Fruit fly (Drosophila melanogaster): ENCODE measurements around the gene Ets21C.

Ets21C gene

dm6 chr2L:512028-512427 is 40.7 kb downstream of the Ets21C start (continued):
- TF ChIP-seq CG15269 (tag; optimal IDR thresholded peaks at IDR 0.05): peak; percentile 69
- TF ChIP-seq lola (GFP tag; optimal IDR thresholded peaks at IDR 0.05): peak in 1 of 3 experiments; percentile 51
- peak; percentile 26 for TF ChIP-seq Nf-YB (GFP tag; optimal IDR thresholded peaks at IDR 0.05)
- TF ChIP-seq CG6689 (GFP tag; IDR thresholded peaks at IDR 0.05): peak; percentile 36; the same call in 1 of the 2 replicates
- peak; percentile 19 for TF ChIP-seq CG14710 (tag; optimal IDR thresholded peaks at IDR 0.05)
- peak; percentile 55 for TF ChIP-seq lbe (GFP tag; optimal IDR thresholded peaks at IDR 0.05)
- TF ChIP-seq mam (GFP tag; optimal IDR thresholded peaks at IDR 0.05): peak; percentile 30
- TF ChIP-seq bsh (GFP tag; optimal IDR thresholded peaks at IDR 0.05): peak in 1 of 2 experiments; percentile 81
- TF ChIP-seq Xrp1 (GFP tag; IDR thresholded peaks at IDR 0.05): peak; percentile 68
- no peak for TF ChIP-seq sr (GFP tag; IDR thresholded peaks at IDR 0.05)
- TF ChIP-seq Meics (GFP tag; optimal IDR thresholded peaks at IDR 0.05): peak; percentile 15
- TF ChIP-seq CG4820 (GFP tag; optimal IDR thresholded peaks at IDR 0.05): peak; percentile 48
- TF ChIP-seq CG10147 (GFP tag; optimal IDR thresholded peaks at IDR 0.05): peak; percentile 36
- TF ChIP-seq CG16815 (GFP tag; optimal IDR thresholded peaks at IDR 0.05): peak; percentile 38
- TF ChIP-seq CG8765 (GFP tag; IDR thresholded peaks at IDR 0.05): peak; percentile 20; the same call in 1 of the 2 replicates
- peak; percentile 4 for TF ChIP-seq fd96Cb (tag; optimal IDR thresholded peaks at IDR 0.05)
- peak; percentile 52 for TF ChIP-seq CG13775 (GFP tag; optimal IDR thresholded peaks at IDR 0.05)
- no peak for TF ChIP-seq da (GFP tag; optimal IDR thresholded peaks at IDR 0.05)
- no peak for TF ChIP-seq scrt (GFP tag; optimal IDR thresholded peaks at IDR 0.05)
- TF ChIP-seq Drgx (GFP tag; IDR thresholded peaks at IDR 0.05): no peak
- peak; percentile 50 for TF ChIP-seq CG9932 (GFP tag; IDR thresholded peaks at IDR 0.05)
- peak; percentile 52 for TF ChIP-seq CG2678 (tag; optimal IDR thresholded peaks at IDR 0.05)
- TF ChIP-seq CG12391 (tag; optimal IDR thresholded peaks at IDR 0.05): peak; percentile 74
- no peak for TF ChIP-seq br (optimal IDR thresholded peaks at IDR 0.05)
- peak; percentile 1 for TF ChIP-seq CG18764 (GFP tag; optimal IDR thresholded peaks at IDR 0.05)
- TF ChIP-seq jing (GFP tag; optimal IDR thresholded peaks at IDR 0.05): peak; percentile 69
- peak; percentile 44; the same call in 1 of the 3 replicates for TF ChIP-seq H15 (GFP tag; IDR thresholded peaks at IDR 0.05)
- TF ChIP-seq CG7556 (GFP tag; optimal IDR thresholded peaks at IDR 0.05): peak; percentile 50
- TF ChIP-seq Rx (GFP tag; IDR thresholded peaks at IDR 0.05): 0 out of 2 replicates have a peak, but pooled peaks have one; percentile 19
- no peak for TF ChIP-seq stwl (tag; optimal IDR thresholded peaks at IDR 0.05)
- no peak for TF ChIP-seq Mes4 (GFP tag; optimal IDR thresholded peaks at IDR 0.05)
- peak; percentile 68 for TF ChIP-seq sisA (GFP tag; IDR thresholded peaks at IDR 0.05)
- TF ChIP-seq Bteb2 (GFP tag; optimal IDR thresholded peaks at IDR 0.05): peak; percentile 5
- peak; percentile 46 for TF ChIP-seq trh (GFP tag; optimal IDR thresholded peaks at IDR 0.05)
- peak; percentile 7 for TF ChIP-seq CG15514 (GFP tag; optimal IDR thresholded peaks at IDR 0.05)
- TF ChIP-seq CG10979 (tag; optimal IDR thresholded peaks at IDR 0.05): peak; percentile 37
- no peak for TF ChIP-seq Lpt (GFP tag; optimal IDR thresholded peaks at IDR 0.05)
- no peak for TF ChIP-seq CG16779 (GFP tag; IDR thresholded peaks at IDR 0.05)
- TF ChIP-seq Antp (GFP tag; optimal IDR thresholded peaks at IDR 0.05): no peak
- TF ChIP-seq otp (GFP tag; IDR thresholded peaks at IDR 0.05): peak; percentile 51; the same call in 1 of the 3 replicates
- peak; percentile 74 for TF ChIP-seq Oli (tag; optimal IDR thresholded peaks at IDR 0.05)
- TF ChIP-seq chif (GFP tag; optimal IDR thresholded peaks at IDR 0.05): peak; percentile 38 to 55
- peak; percentile 57; the same call in 1 of the 2 replicates for TF ChIP-seq onecut (GFP tag; IDR thresholded peaks at IDR 0.05)
- peak; percentile 31 for TF ChIP-seq CG11723 (GFP tag; optimal IDR thresholded peaks at IDR 0.05)
- peak; percentile 13 for TF ChIP-seq CG33213 (GFP tag; optimal IDR thresholded peaks at IDR 0.05)
- peak; percentile 18 for TF ChIP-seq CG12299 (tag; optimal IDR thresholded peaks at IDR 0.05)
- no peak for TF ChIP-seq B-H1 (GFP tag; IDR thresholded peaks at IDR 0.05)
- peak; percentile 32 for TF ChIP-seq lab (GFP tag; optimal IDR thresholded peaks at IDR 0.05)
- peak; percentile 68 for TF ChIP-seq lmd (GFP tag; IDR thresholded peaks at IDR 0.05)
- peak; percentile 71 for TF ChIP-seq NfI (GFP tag; optimal IDR thresholded peaks at IDR 0.05)
- TF ChIP-seq mirr (GFP tag; optimal IDR thresholded peaks at IDR 0.05): no peak

Measured in whole organism, embryonic.